Worm (Caenorhabditis elegans) whole organism, L2 larva: Measurements from ENCODE around the gene zipt-15.

Source experiments
- aly-2 ChIP-seq: fragments of 150-350 bp; optimal IDR thresholded peaks from 2 replicates; lab custom pipeline; 2014; ENCODE audit warnings: missing biosample characterization, missing genetic modification characterization
- lin-39 ChIP-seq: fragments of 150-350 bp; optimal IDR thresholded peaks from 2 replicates; lab custom pipeline; 2014; ENCODE audit warnings: missing biosample characterization, missing genetic modification reagents, missing genetic modification characterization
- snpc-4 ChIP-seq: fragments of 150-350 bp; optimal IDR thresholded peaks from 2 replicates; lab custom pipeline; 2014; ENCODE audit warnings: missing biosample characterization, missing genetic modification characterization

ce11 chrIV:762486-763376 is 62.0 kb downstream of the zipt-15 start:
- no peak for TF ChIP-seq lin-39 (tag; lab: Kevin White, UChicago)
- no peak for TF ChIP-seq snpc-4 (tag; lab: Kevin White, UChicago)
- TF ChIP-seq aly-2 (tag; lab: Kevin White, UChicago), result no peak
